Worm (Caenorhabditis elegans) whole organism, L2 larva: ENCODE data around the gene ZK1010.5.

Source experiments
- ama-1 ChIP-seq: fragments of 150-350 bp; optimal IDR thresholded peaks from 2 replicates; lab custom pipeline; 2018; ENCODE audit warnings: inconsistent platforms
- fos-1 ChIP-seq: fragments of 150-350 bp; optimal IDR thresholded peaks from 2 replicates; lab custom pipeline; 2014; ENCODE audit warnings: missing biosample characterization, missing genetic modification characterization
- nhr-237 ChIP-seq: fragments of 150-350 bp; optimal IDR thresholded peaks from 2 replicates; lab custom pipeline; 2014; ENCODE audit warnings: missing biosample characterization, missing genetic modification characterization
- peb-1 ChIP-seq: fragments of 150-350 bp; optimal IDR thresholded peaks from 2 replicates; lab custom pipeline; 2014; ENCODE audit warnings: missing biosample characterization, missing genetic modification characterization
- unc-39 ChIP-seq: fragments of 150-350 bp; optimal IDR thresholded peaks from 2 replicates; lab custom pipeline; 2014; ENCODE audit warnings: missing biosample characterization, missing genetic modification characterization
- zag-1 ChIP-seq: fragments of 150-350 bp; optimal IDR thresholded peaks from 2 replicates; lab custom pipeline; 2014; ENCODE audit warnings: missing biosample characterization, missing genetic modification characterization

DNA sequence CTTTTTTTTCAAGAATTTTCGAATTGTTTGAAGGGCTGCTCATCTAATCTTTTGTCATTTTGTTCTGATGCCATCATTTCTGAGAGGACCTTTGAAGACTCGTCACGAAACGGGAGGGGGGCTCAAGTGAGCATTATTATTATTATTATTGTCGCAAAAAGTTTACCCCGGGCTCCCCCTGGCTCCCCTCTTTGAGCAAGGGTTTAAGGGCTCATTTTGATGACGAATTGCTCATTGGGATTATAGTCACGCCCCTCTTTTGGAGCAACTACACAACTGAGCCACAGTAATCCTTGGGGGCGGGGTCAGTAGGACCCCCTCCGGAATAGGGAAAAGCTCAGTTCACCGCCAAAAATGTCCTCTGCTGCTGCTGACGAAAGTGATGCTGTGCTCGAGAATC, 45.0 kb downstream of the ZK1010.5 start, which contains the start of gene unc-25:
- no peak for TF ChIP-seq peb-1 (tag; lab: Kevin White, UChicago)
- TF ChIP-seq fos-1 (tag; lab: Kevin White, UChicago): no peak
- TF ChIP-seq ama-1 (lab: Kevin White, UChicago): no peak
- no peak for TF ChIP-seq unc-39
- TF ChIP-seq nhr-237: no peak
- no peak for TF ChIP-seq zag-1 (tag; lab: Kevin White, UChicago)
